Fruit fly (Drosophila melanogaster) whole organism, embryonic: ENCODE measurements around the gene peng.

Source experiments
- Antp ChIP-seq: fragments of 200-800 bp; sonication (Bioruptor generic); optimal IDR thresholded peaks from 3 replicates; lab custom pipeline; 2016; ENCODE audit warnings: missing biosample characterization, missing genetic modification characterization
- Bteb2 ChIP-seq: fragments of 200-800 bp; sonication (Bioruptor generic); optimal IDR thresholded peaks from 2 replicates; lab custom pipeline; 2016; ENCODE audit warnings: missing biosample characterization, missing genetic modification characterization
- CG10565 ChIP-seq: fragments of 200-800 bp; sonication (Bioruptor generic); optimal IDR thresholded peaks from 3 replicates; lab custom pipeline; 2016; ENCODE audit warnings: missing biosample characterization, mild to moderate bottlenecking, missing genetic modification characterization
- CG12071 ChIP-seq: fragments of 200-800 bp; sonication (Bioruptor generic); optimal IDR thresholded peaks from 3 replicates; lab custom pipeline; 2018; ENCODE audit warnings: missing biosample characterization, mild to moderate bottlenecking, missing genetic modification characterization
- CG14050 ChIP-seq: fragments of 200-800 bp; sonication (Bioruptor generic); IDR thresholded peaks from 3 replicates; pipeline ENCODE4 v1.3.6; 2022; ENCODE audit warnings: missing biosample characterization, missing genetic modification characterization
- CG14860 ChIP-seq: fragments of 200-800 bp; sonication (Bioruptor generic); IDR thresholded peaks from 3 replicates; pipeline ENCODE4 v1.3.6; 2022; ENCODE audit warnings: missing biosample characterization, missing genetic modification characterization; ENCODE audit not compliant: partially characterized antibody
- CG15601 ChIP-seq: fragments of 200-800 bp; sonication (Bioruptor generic); optimal IDR thresholded peaks from 3 replicates; lab custom pipeline; 2019; ENCODE audit warnings: missing biosample characterization, mild to moderate bottlenecking, missing genetic modification characterization, moderate library complexity
- CG1603 ChIP-seq: fragments of 200-800 bp; sonication (Bioruptor generic); optimal IDR thresholded peaks from 2 replicates; lab custom pipeline; 2019; ENCODE audit warnings: missing biosample characterization, mild to moderate bottlenecking, missing genetic modification characterization, moderate library complexity
- CG16813 ChIP-seq: fragments of 200-800 bp; sonication (Bioruptor generic); IDR thresholded peaks from 3 replicates; pipeline ENCODE4 v1.3.6; 2022; ENCODE audit warnings: missing biosample characterization, missing genetic modification characterization; ENCODE audit not compliant: partially characterized antibody
- CG2678 ChIP-seq: fragments of 200-800 bp; sonication (Bioruptor generic); optimal IDR thresholded peaks from 3 replicates; lab custom pipeline; 2019; ENCODE audit warnings: missing biosample characterization, mild to moderate bottlenecking, missing genetic modification characterization, moderate library complexity
- CG34224 ChIP-seq: fragments of 200-800 bp; sonication (Bioruptor generic); IDR thresholded peaks from 3 replicates; pipeline ENCODE4 v1.3.6; 2022; ENCODE audit warnings: missing biosample characterization, missing genetic modification characterization; ENCODE audit not compliant: partially characterized antibody
- CG4404 ChIP-seq: fragments of 200-800 bp; sonication (Bioruptor generic); IDR thresholded peaks from 2 replicates; pipeline ENCODE4 v1.3.6; 2022; ENCODE audit warnings: missing biosample characterization, missing genetic modification characterization
- CG7928 ChIP-seq: fragments of 200-800 bp; sonication (Bioruptor generic); optimal IDR thresholded peaks from 2 replicates; lab custom pipeline; 2017; ENCODE audit warnings: missing biosample characterization, mild to moderate bottlenecking, missing genetic modification characterization
- CG7963 ChIP-seq: fragments of 200-800 bp; sonication (Bioruptor generic); IDR thresholded peaks from 3 replicates; pipeline ENCODE4 v1.3.6; 2022; ENCODE audit warnings: missing biosample characterization, missing genetic modification characterization; ENCODE audit not compliant: partially characterized antibody
- CG8944 ChIP-seq: fragments of 200-800 bp; sonication (Bioruptor generic); optimal IDR thresholded peaks from 3 replicates; lab custom pipeline; 2016; ENCODE audit warnings: missing biosample characterization, missing genetic modification characterization
- D19A ChIP-seq: fragments of 200-800 bp; optimal IDR thresholded peaks from 3 replicates; lab custom pipeline; 2019; ENCODE audit warnings: missing biosample characterization, mild to moderate bottlenecking, missing genetic modification characterization, moderate library complexity
- Deaf1 ChIP-seq: fragments of 200-800 bp; optimal IDR thresholded peaks from 3 replicates; lab custom pipeline; 2019; ENCODE audit warnings: missing biosample characterization, mild to moderate bottlenecking, missing genetic modification characterization, moderate library complexity
- Ets97D ChIP-seq: fragments of 200-800 bp; sonication (Bioruptor generic); optimal IDR thresholded peaks from 3 replicates; lab custom pipeline; 2016; ENCODE audit warnings: missing biosample characterization, missing genetic modification characterization
- H15 ChIP-seq: fragments of 200-800 bp; sonication (Bioruptor generic); IDR thresholded peaks from 3 replicates; pipeline ENCODE4 v1.3.6; 2022; ENCODE audit warnings: missing biosample characterization, missing genetic modification characterization
- Meics ChIP-seq: fragments of 200-800 bp; sonication (Bioruptor generic); optimal IDR thresholded peaks from 2 replicates; lab custom pipeline; 2017; ENCODE audit warnings: missing biosample characterization, mild to moderate bottlenecking, missing genetic modification characterization
- Myb ChIP-seq: fragments of 200-800 bp; sonication (Bioruptor generic); optimal IDR thresholded peaks from 2 replicates; lab custom pipeline; 2016; ENCODE audit warnings: missing biosample characterization, missing genetic modification characterization
- NC2α ChIP-seq: fragments of 200-800 bp; sonication (Bioruptor generic); optimal IDR thresholded peaks from 2 replicates; lab custom pipeline; 2016; ENCODE audit warnings: missing biosample characterization, missing genetic modification characterization
- Sry-δ ChIP-seq: fragments of 200-800 bp; sonication (Bioruptor generic); optimal IDR thresholded peaks from 2 replicates; lab custom pipeline; 2016; ENCODE audit warnings: missing biosample characterization, missing genetic modification characterization
- Taf1 ChIP-seq: fragments of 200-800 bp; sonication (Bioruptor generic); IDR thresholded peaks from 2 replicates; pipeline ENCODE4 v1.3.6; 2022; ENCODE audit warnings: missing biosample characterization, missing genetic modification characterization
- Trl ChIP-seq, 3 experiments: fragments of >200 bp in 2 of 3; fragments of 200-800 bp in 1 of 3; sonication (Bioruptor generic) in 1 of 3; optimal IDR thresholded peaks; 2 replicates in 1 of 3; 3 replicates in 2 of 3; lab custom pipeline; 2016 to 2017; ENCODE audit warnings: missing biosample characterization in 1 of 3, missing genetic modification characterization in 1 of 3
- abd-A ChIP-seq: fragments of 200-800 bp; sonication (Bioruptor generic); optimal IDR thresholded peaks from 3 replicates; lab custom pipeline; 2019; ENCODE audit warnings: missing biosample characterization, mild to moderate bottlenecking, missing genetic modification characterization, moderate library complexity
- ash1 ChIP-seq: fragments of 200-800 bp; sonication (Bioruptor generic); optimal IDR thresholded peaks from 2 replicates; lab custom pipeline; 2018; ENCODE audit warnings: missing biosample characterization, mild to moderate bottlenecking, missing genetic modification characterization
- bcd ChIP-seq: fragments of 200-800 bp; sonication (Bioruptor generic); optimal IDR thresholded peaks from 2 replicates; lab custom pipeline; 2017; ENCODE audit warnings: missing biosample characterization, mild to moderate bottlenecking, missing genetic modification characterization
- btn ChIP-seq: fragments of 200-800 bp; sonication (Bioruptor generic); optimal IDR thresholded peaks from 2 replicates; lab custom pipeline; 2016; ENCODE audit warnings: missing biosample characterization, missing genetic modification characterization
- cwo ChIP-seq: fragments of 200-800 bp; sonication (Bioruptor generic); optimal IDR thresholded peaks from 3 replicates; lab custom pipeline; 2017; ENCODE audit warnings: missing biosample characterization, missing genetic modification characterization, mild to moderate bottlenecking, moderate library complexity, missing genetic modification reagents
- en ChIP-seq: fragments of 200-800 bp; sonication (Bioruptor generic); optimal IDR thresholded peaks from 2 replicates; lab custom pipeline; 2016; ENCODE audit warnings: missing biosample characterization, missing genetic modification characterization
- fd102C ChIP-seq: fragments of 200-800 bp; sonication (Bioruptor generic); optimal IDR thresholded peaks from 2 replicates; lab custom pipeline; 2018; ENCODE audit warnings: missing biosample characterization, mild to moderate bottlenecking, missing genetic modification characterization, moderate library complexity
- gt ChIP-seq: fragments of 200-800 bp; sonication (Bioruptor generic); IDR thresholded peaks from 2 replicates; pipeline ENCODE4 v1.3.6; 2022; ENCODE audit warnings: missing biosample characterization, missing genetic modification characterization
- h ChIP-seq: fragments of >200 bp; optimal IDR thresholded peaks from 2 replicates; lab custom pipeline; 2017
- ham ChIP-seq: fragments of 200-800 bp; sonication (Bioruptor generic); IDR thresholded peaks from 2 replicates; pipeline ENCODE4 v1.3.6; 2022; ENCODE audit warnings: missing biosample characterization, missing genetic modification characterization
- hb ChIP-seq: fragments of 200-800 bp; sonication (Bioruptor generic); IDR thresholded peaks from 3 replicates; pipeline ENCODE4 v1.3.6; 2022; ENCODE audit warnings: missing biosample characterization, missing genetic modification characterization; ENCODE audit not compliant: partially characterized antibody
- knrl ChIP-seq: fragments of 200-800 bp; sonication (Bioruptor generic); IDR thresholded peaks from 3 replicates; pipeline ENCODE4 v1.3.6; 2022; ENCODE audit warnings: missing biosample characterization, missing genetic modification characterization; ENCODE audit not compliant: partially characterized antibody
- mam ChIP-seq: fragments of 200-800 bp; sonication (Bioruptor generic); optimal IDR thresholded peaks from 3 replicates; lab custom pipeline; 2016; ENCODE audit warnings: missing biosample characterization, missing genetic modification characterization
- mld ChIP-seq: fragments of 200-800 bp; sonication (Bioruptor generic); IDR thresholded peaks from 3 replicates; pipeline ENCODE4 v1.3.6; 2022; ENCODE audit warnings: missing biosample characterization, missing genetic modification characterization; ENCODE audit not compliant: partially characterized antibody
- odd ChIP-seq: fragments of 200-800 bp; sonication (Bioruptor generic); optimal IDR thresholded peaks from 2 replicates; lab custom pipeline; 2017; ENCODE audit warnings: missing biosample characterization, mild to moderate bottlenecking, missing genetic modification characterization
- ranshi ChIP-seq: fragments of 200-800 bp; sonication (Bioruptor generic); IDR thresholded peaks from 2 replicates; pipeline ENCODE4 v1.3.6; 2022; ENCODE audit warnings: missing biosample characterization, missing genetic modification characterization
- rib ChIP-seq: fragments of 200-800 bp; sonication (Bioruptor generic); IDR thresholded peaks from 2 replicates; pipeline ENCODE4 v1.3.6; 2022; ENCODE audit warnings: missing biosample characterization, missing genetic modification characterization
- sens-2 ChIP-seq: fragments of 200-800 bp; sonication (Bioruptor generic); IDR thresholded peaks from 2 replicates; pipeline ENCODE4 v1.3.6; 2022; ENCODE audit warnings: missing biosample characterization, missing genetic modification characterization
- sima ChIP-seq: fragments of 200-800 bp; sonication (Bioruptor generic); optimal IDR thresholded peaks from 2 replicates; lab custom pipeline; 2016; ENCODE audit warnings: missing biosample characterization, missing genetic modification characterization
- sisA ChIP-seq: fragments of 200-800 bp; sonication (Bioruptor generic); IDR thresholded peaks from 2 replicates; pipeline ENCODE4 v1.3.6; 2022; ENCODE audit warnings: missing biosample characterization, missing genetic modification characterization
- so ChIP-seq: fragments of 200-800 bp; sonication (Bioruptor generic); IDR thresholded peaks from 3 replicates; pipeline ENCODE4 v1.3.6; 2022; ENCODE audit warnings: missing biosample characterization, missing genetic modification characterization
- sr ChIP-seq: fragments of 200-800 bp; sonication (Bioruptor generic); IDR thresholded peaks from 3 replicates; pipeline ENCODE4 v1.3.6; 2022; ENCODE audit warnings: missing biosample characterization, missing genetic modification characterization
- sug ChIP-seq: fragments of 200-800 bp; optimal IDR thresholded peaks from 2 replicates; lab custom pipeline; 2019; ENCODE audit warnings: missing biosample characterization, mild to moderate bottlenecking, missing genetic modification characterization, moderate library complexity
- tap ChIP-seq: fragments of 200-800 bp; optimal IDR thresholded peaks from 3 replicates; lab custom pipeline; 2019; ENCODE audit warnings: missing biosample characterization, mild to moderate bottlenecking, missing genetic modification characterization, moderate library complexity
- vfl ChIP-seq: fragments of 200-800 bp; sonication (Bioruptor generic); optimal IDR thresholded peaks from 2 replicates; lab custom pipeline; 2016; ENCODE audit warnings: missing biosample characterization, missing genetic modification characterization
- yki ChIP-seq: fragments of >200 bp; optimal IDR thresholded peaks from 3 replicates; lab custom pipeline; 2018

peng gene

DNA sequence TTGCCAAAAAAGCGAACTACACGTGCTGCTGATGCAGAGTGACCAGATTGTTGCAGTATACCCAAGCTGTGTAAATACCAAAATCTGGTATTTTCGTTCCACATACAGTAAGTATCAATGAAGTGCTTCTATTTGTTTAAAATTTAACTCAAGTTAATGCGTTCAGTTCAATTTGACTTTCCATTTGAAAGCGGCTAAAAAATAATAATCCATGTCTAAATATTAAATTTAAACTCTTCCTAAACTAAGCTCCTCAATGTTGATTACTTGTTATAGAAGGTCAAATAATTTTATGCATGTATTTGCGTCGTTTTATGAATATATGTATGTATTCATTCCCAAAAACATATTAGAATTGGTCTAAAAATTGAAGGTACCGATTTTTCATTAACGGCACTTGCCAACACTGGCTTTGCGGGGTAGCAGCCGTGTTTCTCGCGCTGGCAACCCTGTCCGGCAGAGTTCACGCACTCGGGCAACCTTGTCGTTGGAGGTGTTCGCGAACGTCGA is at the start of gene peng, which contains the start of gene sol (continued):
- TF ChIP-seq H15 (peak; percentile 42; the same call in 1 of the 3 replicates), tap (no peak), CG34224 (GFP tag; lab: Robert Waterston, UW) (no peak), ash1 (GFP tag; lab: Kevin White, UChicago) (no peak), CG7928 (GFP tag; lab: Kevin White, UChicago) (peak; percentile 38), bcd (GFP tag; lab: Kevin White, UChicago) (peak; percentile 70), CG15601 (tag; lab: Kevin White, UChicago) (peak; percentile 65), mld (GFP tag; lab: Robert Waterston, UW) (no peak), CG1603 (tag; lab: Kevin White, UChicago) (peak; percentile 42), vfl (GFP tag; lab: Kevin White, UChicago) (peak; percentile 36), CG2678 (peak; percentile 76), CG7963 (no peak), CG14860 (no peak), CG4404 (peak; percentile 44), odd (peak; percentile 24), fd102C (GFP tag; lab: Kevin White, UChicago) (no peak), knrl (GFP tag; lab: Robert Waterston, UW) (no peak), Myb (GFP tag; lab: Kevin White, UChicago) (peak; percentile 44), ranshi (GFP tag; lab: Robert Waterston, UW) (peak; percentile 57; the same call in 1 of the 2 replicates), CG8944 (GFP tag; lab: Kevin White, UChicago) (peak; percentile 55), gt (GFP tag; lab: Robert Waterston, UW) (no peak; the same call in 1 of the 2 replicates), so (GFP tag; lab: Robert Waterston, UW) (no peak), en (GFP tag; lab: Kevin White, UChicago) (peak; percentile 38), rib (peak; percentile 42; the same call in 1 of the 2 replicates), hb (no peak), CG10565 (GFP tag; lab: Kevin White, UChicago) (no peak), abd-A (tag; lab: Kevin White, UChicago) (no peak), Trl (optimal IDR thresholded peaks at IDR 0.05; lab: Kevin White, UChicago) (no peak), Trl (GFP tag; optimal IDR thresholded peaks at IDR 0.05; lab: Kevin White, UChicago) (peak; percentile 58), CG14050 (GFP tag; lab: Robert Waterston, UW) (peak; percentile 59; the same call in 2 of the 3 replicates), h (lab: Kevin White, UChicago) (no peak), ham (GFP tag; lab: Robert Waterston, UW) (no peak), Taf1 (GFP tag; lab: Robert Waterston, UW) (no peak), cwo (GFP tag; lab: Kevin White, UChicago) (peak; percentile 81), NC2α (GFP tag; lab: Kevin White, UChicago) (no peak), D19A (tag; lab: Kevin White, UChicago) (peak; percentile 47), sr (GFP tag; lab: Robert Waterston, UW) (no peak), Sry-δ (GFP tag; lab: Kevin White, UChicago) (peak; percentile 53), sug (peak; percentile 44), sens-2 (GFP tag; lab: Robert Waterston, UW) (0 out of 2 replicates have a peak, but pooled peaks have one; percentile 4), Antp (GFP tag; lab: Kevin White, UChicago) (peak; percentile 78), sisA (peak; percentile 50; the same call in 1 of the 2 replicates), Meics (GFP tag; lab: Kevin White, UChicago) (peak; percentile 72), mam (GFP tag; lab: Kevin White, UChicago) (peak; percentile 85), Bteb2 (GFP tag; lab: Kevin White, UChicago) (peak; percentile 64), btn (GFP tag; lab: Kevin White, UChicago) (peak; percentile 52), Ets97D (peak; percentile 66), CG16813 (GFP tag; lab: Robert Waterston, UW) (no peak), sima (GFP tag; lab: Kevin White, UChicago) (no peak), CG12071 (GFP tag; lab: Kevin White, UChicago) (no peak), yki (no peak), Deaf1 (tag; lab: Kevin White, UChicago) (peak; percentile 18)
